Comparison of ENCODE assay signal across 1 fruit fly cellular context in genomic region chrX:13287854-13288376, dm6.
TF ChIP-seq lines count a peak whose summit lies in the region.

TSS of gene Remo (plus strand) at chrX:13288051.

TF ChIP-seq in whole organism, embryonic, 481 proteins besides CTCF, POLR2A, EP300 and RAD21 (continued from another document):
- no peak for TF ChIP-seq cato (GFP tag; optimal IDR thresholded peaks at IDR 0.05; lab: Kevin White, UChicago; ENCODE audit: borderline replicate concordance)
- no peak for TF ChIP-seq CG4282 (GFP tag; optimal IDR thresholded peaks at IDR 0.05; lab: Kevin White, UChicago)
- no peak for TF ChIP-seq abd-A (tag; optimal IDR thresholded peaks at IDR 0.05; lab: Kevin White, UChicago)
- no peak for TF ChIP-seq esg (GFP tag; conservative IDR thresholded peaks at IDR 0.05; lab: Robert Waterston, UW)
- TF ChIP-seq CG15011 (GFP tag; optimal IDR thresholded peaks at IDR 0.05; lab: Kevin White, UChicago), result no peak
- TF ChIP-seq CG7963 (GFP tag; IDR thresholded peaks at IDR 0.05; lab: Robert Waterston, UW; ENCODE audit: partially characterized antibody), result no peak
- no peak for TF ChIP-seq HLH3B (GFP tag; IDR thresholded peaks at IDR 0.05; lab: Robert Waterston, UW)
- peak; percentile 60 for TF ChIP-seq YL-1 (GFP tag; optimal IDR thresholded peaks at IDR 0.05; lab: Kevin White, UChicago)
- peak; percentile 39 for TF ChIP-seq ewg (GFP tag; optimal IDR thresholded peaks at IDR 0.05; lab: Kevin White, UChicago)
- TF ChIP-seq CG16779 (GFP tag; IDR thresholded peaks at IDR 0.05; lab: Robert Waterston, UW), result no peak
- TF ChIP-seq CG12236 (GFP tag; optimal IDR thresholded peaks at IDR 0.05; lab: Kevin White, UChicago), result no peak
- TF ChIP-seq kah (GFP tag; optimal IDR thresholded peaks at IDR 0.05; lab: Kevin White, UChicago), result no peak
- TF ChIP-seq CG3281 (GFP tag; optimal IDR thresholded peaks at IDR 0.05; lab: Kevin White, UChicago), result no peak
- TF ChIP-seq CG30020 (tag; optimal IDR thresholded peaks at IDR 0.05; lab: Kevin White, UChicago), result no peak
- TF ChIP-seq cwo (GFP tag; optimal IDR thresholded peaks at IDR 0.05; lab: Kevin White, UChicago), result no peak
- no peak for TF ChIP-seq pnt (GFP tag; optimal IDR thresholded peaks at IDR 0.05; lab: Kevin White, UChicago)
- 0 out of 2 replicates have a peak, but pooled peaks have one; percentile 25 for TF ChIP-seq Rfx (GFP tag; IDR thresholded peaks at IDR 0.05; lab: Robert Waterston, UW)
- TF ChIP-seq kay (GFP tag; optimal IDR thresholded peaks at IDR 0.05; lab: Kevin White, UChicago), result no peak
- no peak for TF ChIP-seq dan (GFP tag; IDR thresholded peaks at IDR 0.05; lab: Robert Waterston, UW)
- no peak for TF ChIP-seq pfk (GFP tag; optimal IDR thresholded peaks at IDR 0.05; lab: Kevin White, UChicago)
- no peak for TF ChIP-seq toy (GFP tag; IDR thresholded peaks at IDR 0.05; lab: Robert Waterston, UW)
- no peak for TF ChIP-seq Poxn (GFP tag; IDR thresholded peaks at IDR 0.05; lab: Robert Waterston, UW)
- peak; percentile 9 for TF ChIP-seq CG2120 (GFP tag; optimal IDR thresholded peaks at IDR 0.05; lab: Kevin White, UChicago)
- TF ChIP-seq CG7928 (GFP tag; optimal IDR thresholded peaks at IDR 0.05; lab: Kevin White, UChicago), result peak; percentile 29
- TF ChIP-seq CG42726 (GFP tag; IDR thresholded peaks at IDR 0.05; lab: Robert Waterston, UW; ENCODE audit: partially characterized antibody), result peak; percentile 72; the same call in 1 of the 2 replicates
- TF ChIP-seq ase (GFP tag; IDR thresholded peaks at IDR 0.05; lab: Robert Waterston, UW), result no peak
- TF ChIP-seq ci (GFP tag; IDR thresholded peaks at IDR 0.05; lab: Robert Waterston, UW), result 0 out of 3 replicates have a peak, but pooled peaks have one; percentile 33
- no peak for TF ChIP-seq PHDP (tag; optimal IDR thresholded peaks at IDR 0.05; lab: Kevin White, UChicago)
- no peak for TF ChIP-seq D19B (GFP tag; optimal IDR thresholded peaks at IDR 0.05; lab: Kevin White, UChicago)
- TF ChIP-seq CG17385 (GFP tag; optimal IDR thresholded peaks at IDR 0.05; lab: Kevin White, UChicago), result no peak
- no peak for TF ChIP-seq CG7556 (GFP tag; optimal IDR thresholded peaks at IDR 0.05; lab: Kevin White, UChicago)
- TF ChIP-seq CG34422 (GFP tag; IDR thresholded peaks at IDR 0.05; lab: Robert Waterston, UW), result peak; percentile 64; the same call in 2 of the 3 replicates
- TF ChIP-seq Oli (tag; optimal IDR thresholded peaks at IDR 0.05; lab: Kevin White, UChicago), result no peak
- TF ChIP-seq Mrtf (GFP tag; IDR thresholded peaks at IDR 0.05; lab: Robert Waterston, UW), result no peak
- no peak for TF ChIP-seq ind (GFP tag; optimal IDR thresholded peaks at IDR 0.05; lab: Kevin White, UChicago)
- peak; percentile 73 for TF ChIP-seq Lhr (GFP tag; optimal IDR thresholded peaks at IDR 0.05; lab: Kevin White, UChicago)
- TF ChIP-seq Bgb (GFP tag; IDR thresholded peaks at IDR 0.05; lab: Robert Waterston, UW; ENCODE audit: partially characterized antibody), result peak; percentile 79
- TF ChIP-seq wor (GFP tag; IDR thresholded peaks at IDR 0.05; lab: Robert Waterston, UW), result no peak
- TF ChIP-seq CG9437 (GFP tag; optimal IDR thresholded peaks at IDR 0.05; lab: Kevin White, UChicago), result no peak
- TF ChIP-seq klu (GFP tag; IDR thresholded peaks at IDR 0.05; lab: Robert Waterston, UW), result no peak
- no peak for TF ChIP-seq Ptx1 (GFP tag; IDR thresholded peaks at IDR 0.05; lab: Robert Waterston, UW)
- no peak for TF ChIP-seq tup (GFP tag; optimal IDR thresholded peaks at IDR 0.05; lab: Kevin White, UChicago)
- TF ChIP-seq bowl (GFP tag; IDR thresholded peaks at IDR 0.05; lab: Robert Waterston, UW), result no peak
- peak; percentile 79 for TF ChIP-seq knrl (GFP tag; IDR thresholded peaks at IDR 0.05; lab: Robert Waterston, UW; ENCODE audit: partially characterized antibody)
- TF ChIP-seq CG4424 (GFP tag; optimal IDR thresholded peaks at IDR 0.05; lab: Kevin White, UChicago), result no peak
- no peak for TF ChIP-seq CG4328 (GFP tag; optimal IDR thresholded peaks at IDR 0.05; lab: Kevin White, UChicago)
- TF ChIP-seq CG17328 (GFP tag; IDR thresholded peaks at IDR 0.05; lab: Robert Waterston, UW), result no peak
- no peak for TF ChIP-seq Optix (GFP tag; IDR thresholded peaks at IDR 0.05; lab: Robert Waterston, UW)
- TF ChIP-seq stwl (tag; optimal IDR thresholded peaks at IDR 0.05; lab: Kevin White, UChicago), result peak; percentile 32
- TF ChIP-seq CG6683 (GFP tag; optimal IDR thresholded peaks at IDR 0.05; lab: Kevin White, UChicago), result no peak
- no peak for TF ChIP-seq sc (optimal IDR thresholded peaks at IDR 0.05; lab: Kevin White, UChicago)
- TF ChIP-seq sc (GFP tag; optimal IDR thresholded peaks at IDR 0.05; lab: Kevin White, UChicago), result no peak
- TF ChIP-seq yki (optimal IDR thresholded peaks at IDR 0.05; lab: Kevin White, UChicago), result no peak
- peak; percentile 85 for TF ChIP-seq Myb (GFP tag; optimal IDR thresholded peaks at IDR 0.05; lab: Kevin White, UChicago)
- no peak for TF ChIP-seq Ssrp (tag; optimal IDR thresholded peaks at IDR 0.05; lab: Kevin White, UChicago)
- TF ChIP-seq Dref (GFP tag; IDR thresholded peaks at IDR 0.05; lab: Robert Waterston, UW), result peak; percentile 87
- peak; percentile 34 for TF ChIP-seq trem (tag; optimal IDR thresholded peaks at IDR 0.05; lab: Kevin White, UChicago)
- TF ChIP-seq sens (GFP tag; lab: Kevin White, UChicago), result no peak
- TF ChIP-seq BtbVII (GFP tag; optimal IDR thresholded peaks at IDR 0.05; lab: Kevin White, UChicago), result no peak
- no peak for TF ChIP-seq jing (GFP tag; optimal IDR thresholded peaks at IDR 0.05; lab: Kevin White, UChicago)
- TF ChIP-seq CG12155 (GFP tag; optimal IDR thresholded peaks at IDR 0.05; lab: Kevin White, UChicago), result no peak
- TF ChIP-seq hbn (GFP tag; IDR thresholded peaks at IDR 0.05; lab: Robert Waterston, UW; ENCODE audit: partially characterized antibody), result peak; percentile 61
- peak; percentile 61 for TF ChIP-seq nom (GFP tag; optimal IDR thresholded peaks at IDR 0.05; lab: Kevin White, UChicago)
- no peak for TF ChIP-seq pb (GFP tag; optimal IDR thresholded peaks at IDR 0.05; lab: Kevin White, UChicago)
- no peak for TF ChIP-seq az2 (GFP tag; optimal IDR thresholded peaks at IDR 0.05; lab: Kevin White, UChicago)
- TF ChIP-seq zf30C (GFP tag; optimal IDR thresholded peaks at IDR 0.05; lab: Kevin White, UChicago), result peak; percentile 91
- TF ChIP-seq CG10462 (GFP tag; optimal IDR thresholded peaks at IDR 0.05; lab: Kevin White, UChicago), result no peak
- TF ChIP-seq CG16815 (GFP tag; optimal IDR thresholded peaks at IDR 0.05; lab: Kevin White, UChicago), result no peak
- TF ChIP-seq Gsc (GFP tag; IDR thresholded peaks at IDR 0.05; lab: Robert Waterston, UW), result no peak
- no peak for TF ChIP-seq sisA (GFP tag; IDR thresholded peaks at IDR 0.05; lab: Robert Waterston, UW)
- no peak for TF ChIP-seq tap (tag; optimal IDR thresholded peaks at IDR 0.05; lab: Kevin White, UChicago)
- TF ChIP-seq Eip74EF (GFP tag; optimal IDR thresholded peaks at IDR 0.05; lab: Kevin White, UChicago), result no peak
- no peak for TF ChIP-seq bab2 (GFP tag; optimal IDR thresholded peaks at IDR 0.05; lab: Kevin White, UChicago)
- TF ChIP-seq CG8765 (GFP tag; IDR thresholded peaks at IDR 0.05; lab: Robert Waterston, UW), result no peak
- no peak for TF ChIP-seq CG14667 (GFP tag; IDR thresholded peaks at IDR 0.05; lab: Robert Waterston, UW)
- no peak for TF ChIP-seq CG3838 (GFP tag; optimal IDR thresholded peaks at IDR 0.05; lab: Kevin White, UChicago)
- no peak for TF ChIP-seq ERR (GFP tag; optimal IDR thresholded peaks at IDR 0.05; lab: Kevin White, UChicago)
- no peak for TF ChIP-seq Hr3 (GFP tag; optimal IDR thresholded peaks at IDR 0.05; lab: Kevin White, UChicago)
- TF ChIP-seq mld (GFP tag; IDR thresholded peaks at IDR 0.05; lab: Robert Waterston, UW; ENCODE audit: partially characterized antibody), result no peak
- peak; percentile 84; the same call in 3 of the 4 replicates for TF ChIP-seq chinmo (GFP tag; IDR thresholded peaks at IDR 0.05; lab: Robert Waterston, UW; ENCODE audit: partially characterized antibody)
- no peak for TF ChIP-seq CG11085 (GFP tag; IDR thresholded peaks at IDR 0.05; lab: Robert Waterston, UW)
- TF ChIP-seq Lpt (GFP tag; optimal IDR thresholded peaks at IDR 0.05; lab: Kevin White, UChicago), result no peak
- TF ChIP-seq Dad (GFP tag; optimal IDR thresholded peaks at IDR 0.05; lab: Kevin White, UChicago), result no peak
- peak; percentile 77 for TF ChIP-seq Scr (GFP tag; IDR thresholded peaks at IDR 0.05; lab: Robert Waterston, UW; ENCODE audit: partially characterized antibody)
- TF ChIP-seq CG10147 (GFP tag; optimal IDR thresholded peaks at IDR 0.05; lab: Kevin White, UChicago), result peak; percentile 20
- peak; percentile 89 for TF ChIP-seq BEAF-32 (GFP tag; optimal IDR thresholded peaks at IDR 0.05; lab: Kevin White, UChicago)
- peak; percentile 72 for TF ChIP-seq bcd (GFP tag; optimal IDR thresholded peaks at IDR 0.05; lab: Kevin White, UChicago)
- no peak for TF ChIP-seq Usf (GFP tag; optimal IDR thresholded peaks at IDR 0.05; lab: Kevin White, UChicago)
- TF ChIP-seq nerfin-2 (GFP tag; IDR thresholded peaks at IDR 0.05; lab: Robert Waterston, UW; ENCODE audit: partially characterized antibody), result no peak
- no peak for TF ChIP-seq z (GFP tag; IDR thresholded peaks at IDR 0.05; lab: Robert Waterston, UW)
- no peak for TF ChIP-seq CG12104 (GFP tag; optimal IDR thresholded peaks at IDR 0.05; lab: Kevin White, UChicago)
- TF ChIP-seq bigmax (GFP tag; optimal IDR thresholded peaks at IDR 0.05; lab: Kevin White, UChicago), result no peak
- TF ChIP-seq ken (GFP tag; IDR thresholded peaks at IDR 0.05; lab: Robert Waterston, UW), result no peak
- TF ChIP-seq HmgD (GFP tag; optimal IDR thresholded peaks at IDR 0.05; lab: Kevin White, UChicago), result peak; percentile 4
- no peak for TF ChIP-seq Trl (optimal IDR thresholded peaks at IDR 0.05; lab: Kevin White, UChicago)
- no peak for TF ChIP-seq Trl (GFP tag; optimal IDR thresholded peaks at IDR 0.05; lab: Kevin White, UChicago)
- TF ChIP-seq Antp (GFP tag; optimal IDR thresholded peaks at IDR 0.05; lab: Kevin White, UChicago), result no peak
- TF ChIP-seq CG9609 (GFP tag; optimal IDR thresholded peaks at IDR 0.05; lab: Kevin White, UChicago), result no peak
- no peak for TF ChIP-seq tll (GFP tag; optimal IDR thresholded peaks at IDR 0.05; lab: Kevin White, UChicago)
- TF ChIP-seq CG5245 (GFP tag; optimal IDR thresholded peaks at IDR 0.05; lab: Kevin White, UChicago), result no peak
- TF ChIP-seq B-H1 (GFP tag; IDR thresholded peaks at IDR 0.05; lab: Robert Waterston, UW), result no peak
- TF ChIP-seq dimm (GFP tag; IDR thresholded peaks at IDR 0.05; lab: Robert Waterston, UW), result no peak
- TF ChIP-seq fd96Cb (tag; optimal IDR thresholded peaks at IDR 0.05; lab: Kevin White, UChicago), result no peak
- TF ChIP-seq disco-r (GFP tag; optimal IDR thresholded peaks at IDR 0.05; lab: Kevin White, UChicago), result no peak
- no peak for TF ChIP-seq dpn (GFP tag; optimal IDR thresholded peaks at IDR 0.05; lab: Kevin White, UChicago)
- no peak for TF ChIP-seq CG11723 (GFP tag; optimal IDR thresholded peaks at IDR 0.05; lab: Kevin White, UChicago)
- no peak for TF ChIP-seq CG10209 (GFP tag; optimal IDR thresholded peaks at IDR 0.05; lab: Kevin White, UChicago)
- no peak for TF ChIP-seq fd102C (GFP tag; optimal IDR thresholded peaks at IDR 0.05; lab: Kevin White, UChicago)
- peak; percentile 11 for TF ChIP-seq CG15601 (tag; optimal IDR thresholded peaks at IDR 0.05; lab: Kevin White, UChicago)
